Worm (Caenorhabditis elegans) whole organism, young adult: ENCODE results near the gene twk-8.

Experiments used
- F37B4.10 ChIP-seq: fragments of 200-800 bp; sonication (Bioruptor generic); IDR thresholded peaks from 2 replicates; pipeline ENCODE4 v1.3.6; 2022; ENCODE audit warnings: missing genetic modification characterization, missing compliant biosample characterization
- bed-2 ChIP-seq: fragments of 200-800 bp; sonication (Bioruptor generic); IDR thresholded peaks from 2 replicates; pipeline ENCODE4 v1.3.6; 2022; ENCODE audit warnings: missing genetic modification reagents, missing genetic modification characterization, missing compliant biosample characterization
- nfya-1 ChIP-seq: sonication (generic microtip); optimal IDR thresholded peaks from 2 replicates; lab custom pipeline; 2017; ENCODE audit warnings: antibody characterized with exemption, missing compliant biosample characterization, missing genetic modification characterization, borderline replicate concordance; ENCODE audit not compliant: insufficient read depth

ce11 chrIV:9074244-9074723 lies 7.9 kb upstream of the twk-8 start, which contains the start of gene mppb-1:
- TF ChIP-seq F37B4.10 (GFP tag; lab: Robert Waterston, UW) (no peak), bed-2 (GFP tag; lab: Robert Waterston, UW) (peak; percentile 85), nfya-1 (no peak)
